Worm (Caenorhabditis elegans): ENCODE data around the gene mdt-30.

The mdt-30 gene

DNA sequence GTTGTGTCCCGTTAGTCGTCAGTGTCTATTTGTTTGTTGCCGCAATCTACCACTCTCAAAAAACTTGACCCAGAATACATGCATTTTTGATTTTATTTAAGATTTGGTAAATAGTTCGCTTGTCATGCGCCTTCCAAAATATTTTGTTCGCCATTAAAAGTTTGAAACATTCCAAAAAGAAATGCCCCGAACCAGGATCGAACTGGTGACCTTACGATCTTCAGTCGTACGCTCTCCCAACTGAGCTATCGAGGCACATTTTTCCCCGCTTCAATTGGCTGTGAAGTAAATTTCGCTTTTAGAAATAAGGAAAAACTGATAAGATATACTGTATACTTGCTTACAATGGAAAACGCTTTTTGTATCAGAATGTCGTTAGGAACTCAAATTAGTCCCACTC is 49.6 kb downstream of the mdt-30 start:
- no peak for TF ChIP-seq hmbx-1 (tag; optimal IDR thresholded peaks at IDR 0.05)
- TF ChIP-seq B0310.2 (tag; optimal IDR thresholded peaks at IDR 0.05) = no peak
- TF ChIP-seq pes-1 (GFP tag; IDR thresholded peaks at IDR 0.05) = no peak
- no peak for TF ChIP-seq ets-7 (tag; optimal IDR thresholded peaks at IDR 0.05)
- no peak for TF ChIP-seq tra-4 (tag; optimal IDR thresholded peaks at IDR 0.05)
- no peak for TF ChIP-seq ceh-36 (tag; optimal IDR thresholded peaks at IDR 0.05)
- no peak for TF ChIP-seq flt-1 (GFP tag; IDR thresholded peaks at IDR 0.05)
- no peak for TF ChIP-seq F13C5.2 (tag; optimal IDR thresholded peaks at IDR 0.05)
- TF ChIP-seq tbx-11 (GFP tag; IDR thresholded peaks at IDR 0.05) = no peak

DNA sequence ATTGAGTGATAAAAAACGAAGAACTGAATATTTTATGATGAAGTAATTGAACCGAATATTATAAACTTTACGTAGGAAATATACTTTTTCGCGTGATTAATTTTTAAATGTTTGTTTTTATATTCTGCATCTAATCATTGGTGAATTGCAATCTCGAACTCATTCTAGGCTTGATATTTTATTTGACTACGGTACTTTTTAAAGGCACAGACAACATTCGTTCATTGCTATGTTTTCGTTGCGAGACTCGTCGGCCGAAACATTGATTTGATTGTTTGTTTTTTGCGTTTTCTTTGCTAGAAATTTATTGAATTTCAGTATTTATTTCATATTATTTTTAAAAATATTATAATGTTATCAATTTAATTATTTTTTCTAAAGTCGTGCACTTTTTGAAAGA is 50.1 kb downstream of the mdt-30 start, which contains the start of gene C06G4.4:
Gene C06G4.4 (minus strand): TSS at position 36 of the 400 bp plus-strand sequence.
- TF ChIP-seq ceh-36 (tag; optimal IDR thresholded peaks at IDR 0.05) (no peak), sea-1 (GFP tag; conservative IDR thresholded peaks at IDR 0.05) (no peak), ama-1 (optimal IDR thresholded peaks at IDR 0.05) (no peak), ets-7 (tag; optimal IDR thresholded peaks at IDR 0.05) (no peak), hmbx-1 (tag; optimal IDR thresholded peaks at IDR 0.05) (no peak), hnd-1 (tag; optimal IDR thresholded peaks at IDR 0.05) (no peak), scrt-1 (GFP tag; IDR thresholded peaks at IDR 0.05) (no peak), aly-1 (tag; optimal IDR thresholded peaks at IDR 0.05) (no peak), ceh-13 (GFP tag; optimal IDR thresholded peaks at IDR 0.05) (no peak), tbx-11 (GFP tag; IDR thresholded peaks at IDR 0.05) (no peak)

DNA sequence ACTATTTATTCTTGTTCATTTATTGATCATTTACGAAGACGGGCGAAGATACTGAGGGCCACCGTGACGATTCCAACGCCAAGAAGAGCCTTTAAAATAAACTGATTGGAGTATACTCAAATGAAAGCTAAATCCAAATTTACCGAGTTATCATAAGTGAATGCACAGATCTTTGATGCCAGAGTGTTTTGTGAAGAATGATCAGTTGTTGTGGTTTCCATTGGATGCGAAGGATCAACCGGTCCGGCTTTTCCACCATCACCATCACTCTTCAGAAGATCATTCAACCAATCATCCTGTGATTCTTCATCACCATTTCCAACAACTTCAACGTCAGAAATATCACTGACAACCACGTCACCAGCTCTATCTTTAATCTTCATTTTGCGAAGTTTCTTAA is 50.6 kb downstream of the mdt-30 start:
- TF ChIP-seq flt-1 (GFP tag; IDR thresholded peaks at IDR 0.05) (no peak), tra-4 (tag; optimal IDR thresholded peaks at IDR 0.05) (no peak), ceh-13 (GFP tag; optimal IDR thresholded peaks at IDR 0.05) (no peak)
